Worm (Caenorhabditis elegans): ENCODE results near the gene pisy-1.

ce11 chrII:12774402-12774801, 36.3 kb upstream of the pisy-1 start, which contains the start of gene Y46G5A.14:
- TF ChIP-seq ceh-45 (GFP tag; IDR thresholded peaks at IDR 0.05) (no peak), elt-2 (tag; optimal IDR thresholded peaks at IDR 0.05) (no peak), pat-9 (tag; optimal IDR thresholded peaks at IDR 0.05) (no peak), pag-3 (tag; optimal IDR thresholded peaks at IDR 0.05; ENCODE audit: borderline replicate concordance) (no peak), hlh-6 (tag; optimal IDR thresholded peaks at IDR 0.05) (no peak), fkh-10 (GFP tag; optimal IDR thresholded peaks at IDR 0.05) (no peak)
